Fruit fly (Drosophila melanogaster) whole organism, wandering third instar larva: ENCODE results near the gene CG18262.
A peak's percentile ranks its signal among the peaks of the same experiment; 100 is the strongest.

Experiments
- Abd-B ChIP-seq: fragments of >200 bp; optimal IDR thresholded peaks from 2 replicates; lab custom pipeline; 2017; ENCODE audit warnings: missing biosample characterization, missing genetic modification characterization
- CG9705 ChIP-seq: fragments of 200-800 bp; sonication (Bioruptor generic); optimal IDR thresholded peaks from 2 replicates; lab custom pipeline; 2018; ENCODE audit warnings: missing biosample characterization, mild to moderate bottlenecking, missing genetic modification characterization
- CrebA ChIP-seq: fragments of 200-800 bp; sonication (Bioruptor generic); optimal IDR thresholded peaks from 2 replicates; lab custom pipeline; 2016; ENCODE audit warnings: missing biosample characterization, mild to moderate bottlenecking, missing genetic modification characterization, borderline replicate concordance
- Dfd ChIP-seq: fragments of >200 bp; optimal IDR thresholded peaks from 2 replicates; lab custom pipeline; 2017; ENCODE audit warnings: missing biosample characterization, missing genetic modification characterization
- GATAd ChIP-seq: sonication (Bioruptor generic); optimal IDR thresholded peaks from 2 replicates; lab custom pipeline; 2016; ENCODE audit warnings: missing biosample characterization, missing genetic modification characterization
- HLH106 ChIP-seq: fragments of 200-800 bp; optimal IDR thresholded peaks from 3 replicates; lab custom pipeline; 2019; ENCODE audit warnings: missing biosample characterization, mild to moderate bottlenecking, missing genetic modification characterization, moderate library complexity
- Hnf4 ChIP-seq: fragments of 200-800 bp; sonication (Bioruptor generic); optimal IDR thresholded peaks from 2 replicates; lab custom pipeline; 2016; ENCODE audit warnings: missing biosample characterization, mild to moderate bottlenecking, missing genetic modification characterization
- Hr83 ChIP-seq: fragments of 200-300 bp; sonication (Bioruptor generic); optimal IDR thresholded peaks from 2 replicates; lab custom pipeline; 2016; ENCODE audit warnings: missing biosample characterization, mild to moderate bottlenecking, missing genetic modification characterization, moderate library complexity; ENCODE audit not compliant: poor library complexity, severe bottlenecking
- Jra ChIP-seq: sonication (Bioruptor generic); optimal IDR thresholded peaks from 2 replicates; lab custom pipeline; 2016; ENCODE audit warnings: missing biosample characterization, missing genetic modification characterization
- Mio ChIP-seq: sonication (Bioruptor generic); optimal IDR thresholded peaks from 2 replicates; lab custom pipeline; 2016; ENCODE audit warnings: missing biosample characterization, missing genetic modification characterization
- Myc ChIP-seq: fragments of >200 bp; optimal IDR thresholded peaks from 2 replicates; lab custom pipeline; 2017
- OdsH ChIP-seq: fragments of 200-800 bp; sonication (Bioruptor generic); optimal IDR thresholded peaks from 2 replicates; lab custom pipeline; 2016; ENCODE audit warnings: missing biosample characterization, mild to moderate bottlenecking, missing genetic modification characterization
- Rel ChIP-seq, 2 experiments: fragments of 200-800 bp; sonication (Bioruptor generic) in 1 of 2; optimal IDR thresholded peaks; 2 replicates in 1 of 2; 3 replicates in 1 of 2; lab custom pipeline; 2016 to 2019; ENCODE audit warnings: mild to moderate bottlenecking in 2 of 2, missing biosample characterization in 2 of 2, missing genetic modification characterization in 2 of 2, moderate library complexity in 1 of 2
- Sp1 ChIP-seq: fragments of 200-800 bp; sonication (Bioruptor generic); optimal IDR thresholded peaks from 3 replicates; lab custom pipeline; 2019; ENCODE audit warnings: missing biosample characterization, mild to moderate bottlenecking, missing genetic modification characterization, moderate library complexity
- Vsx2 ChIP-seq: fragments of 200-300, 225-300 bp; sonication (Bioruptor generic); optimal IDR thresholded peaks from 2 replicates; lab custom pipeline; 2018; ENCODE audit warnings: missing biosample characterization, missing genetic modification characterization; ENCODE audit not compliant: partially characterized antibody
- br ChIP-seq: fragments of 200-800 bp; sonication (Bioruptor generic); optimal IDR thresholded peaks from 2 replicates; lab custom pipeline; 2016; ENCODE audit warnings: missing biosample characterization, missing genetic modification characterization
- brk ChIP-seq: fragments of 200-800 bp; sonication (Bioruptor generic); optimal IDR thresholded peaks from 2 replicates; lab custom pipeline; 2016; ENCODE audit warnings: missing biosample characterization, mild to moderate bottlenecking, missing genetic modification characterization
- dsf ChIP-seq: sonication (Bioruptor generic); optimal IDR thresholded peaks from 2 replicates; lab custom pipeline; 2016; ENCODE audit warnings: missing biosample characterization, missing genetic modification characterization, borderline replicate concordance
- ey ChIP-seq: fragments of 200-800 bp; sonication (Bioruptor generic); optimal IDR thresholded peaks from 2 replicates; lab custom pipeline; 2016; ENCODE audit warnings: missing biosample characterization, missing genetic modification characterization
- foxo ChIP-seq, 2 experiments: fragments of 200-800 bp; sonication (Bioruptor generic); optimal IDR thresholded peaks; 2 replicates in 1 of 2; 3 replicates in 1 of 2; lab custom pipeline; 2016 to 2017; ENCODE audit warnings: missing biosample characterization in 2 of 2, missing genetic modification characterization in 2 of 2
- fru ChIP-seq: fragments of 200-800 bp; sonication (Bioruptor generic); optimal IDR thresholded peaks from 3 replicates; lab custom pipeline; 2016; ENCODE audit warnings: missing biosample characterization, mild to moderate bottlenecking, missing genetic modification characterization
- h ChIP-seq: fragments of 200-800 bp; sonication (Bioruptor generic); optimal IDR thresholded peaks from 3 replicates; lab custom pipeline; 2016; ENCODE audit warnings: missing biosample characterization, mild to moderate bottlenecking, missing genetic modification characterization
- lola ChIP-seq: fragments of >200 bp; optimal IDR thresholded peaks from 2 replicates; lab custom pipeline; 2017; ENCODE audit warnings: missing biosample characterization, missing genetic modification characterization
- pan ChIP-seq: fragments of >200 bp; optimal IDR thresholded peaks from 2 replicates; lab custom pipeline; 2017
- psq ChIP-seq: fragments of 200-800 bp; sonication (Bioruptor generic); optimal IDR thresholded peaks from 3 replicates; lab custom pipeline; 2017; ENCODE audit warnings: missing biosample characterization, mild to moderate bottlenecking, missing genetic modification characterization, moderate library complexity
- rgr ChIP-seq: fragments of 200-800 bp; sonication (Bioruptor generic); optimal IDR thresholded peaks from 3 replicates; lab custom pipeline; 2016; ENCODE audit warnings: missing biosample characterization, mild to moderate bottlenecking, missing genetic modification characterization
- sage ChIP-seq: fragments of 200-800 bp; sonication (Bioruptor generic); optimal IDR thresholded peaks from 2 replicates; lab custom pipeline; 2016; ENCODE audit warnings: missing biosample characterization, mild to moderate bottlenecking, missing genetic modification characterization
- sv ChIP-seq: fragments of 200-800 bp; sonication (Bioruptor generic); optimal IDR thresholded peaks from 3 replicates; lab custom pipeline; 2016; ENCODE audit warnings: missing biosample characterization, missing genetic modification characterization
- tai ChIP-seq: sonication (Bioruptor generic); optimal IDR thresholded peaks from 2 replicates; lab custom pipeline; 2016; ENCODE audit warnings: missing biosample characterization, missing genetic modification characterization
- usp ChIP-seq: fragments of >200 bp; optimal IDR thresholded peaks from 2 replicates; lab custom pipeline; 2017; ENCODE audit warnings: missing biosample characterization, missing genetic modification characterization
- woc ChIP-seq: sonication (Bioruptor generic); optimal IDR thresholded peaks from 2 replicates; lab custom pipeline; 2016; ENCODE audit warnings: missing biosample characterization, mild to moderate bottlenecking, missing genetic modification characterization

The CG18262 gene

dm6 chrX:8113386-8114279 lies 39.1 kb upstream of the CG18262 start:
- TF ChIP-seq usp (no peak), sv (peak; percentile 29), ey (peak; percentile 17), Vsx2 (no peak), Mio (GFP tag; lab: Kevin White, UChicago) (no peak), h (GFP tag; lab: Kevin White, UChicago) (peak; percentile 46), CrebA (GFP tag; lab: Kevin White, UChicago) (no peak), Hr83 (no peak), rgr (GFP tag; lab: Kevin White, UChicago) (peak; percentile 33), GATAd (GFP tag; lab: Kevin White, UChicago) (no peak), Hnf4 (GFP tag; lab: Kevin White, UChicago) (peak; percentile 27), Abd-B (no peak), psq (GFP tag; lab: Kevin White, UChicago) (peak; percentile 36), Rel (GFP tag; optimal IDR thresholded peaks at IDR 0.05; lab: Kevin White, UChicago) (no peak), Rel (tag; optimal IDR thresholded peaks at IDR 0.05; lab: Kevin White, UChicago) (peak; percentile 91), fru (GFP tag; lab: Kevin White, UChicago) (peak; percentile 42), br (peak; percentile 47), HLH106 (tag; lab: Kevin White, UChicago) (peak; percentile 22), CG9705 (no peak), OdsH (GFP tag; lab: Kevin White, UChicago) (no peak), foxo (GFP tag; optimal IDR thresholded peaks at IDR 0.05; lab: Kevin White, UChicago) (peak in 1 of 2 experiments; percentile 58), dsf (GFP tag; lab: Kevin White, UChicago) (no peak), Dfd (GFP tag; lab: Kevin White, UChicago) (no peak), brk (GFP tag; lab: Kevin White, UChicago) (no peak)
- TF ChIP-seq, all 38 proteins: peak for 11

DNA sequence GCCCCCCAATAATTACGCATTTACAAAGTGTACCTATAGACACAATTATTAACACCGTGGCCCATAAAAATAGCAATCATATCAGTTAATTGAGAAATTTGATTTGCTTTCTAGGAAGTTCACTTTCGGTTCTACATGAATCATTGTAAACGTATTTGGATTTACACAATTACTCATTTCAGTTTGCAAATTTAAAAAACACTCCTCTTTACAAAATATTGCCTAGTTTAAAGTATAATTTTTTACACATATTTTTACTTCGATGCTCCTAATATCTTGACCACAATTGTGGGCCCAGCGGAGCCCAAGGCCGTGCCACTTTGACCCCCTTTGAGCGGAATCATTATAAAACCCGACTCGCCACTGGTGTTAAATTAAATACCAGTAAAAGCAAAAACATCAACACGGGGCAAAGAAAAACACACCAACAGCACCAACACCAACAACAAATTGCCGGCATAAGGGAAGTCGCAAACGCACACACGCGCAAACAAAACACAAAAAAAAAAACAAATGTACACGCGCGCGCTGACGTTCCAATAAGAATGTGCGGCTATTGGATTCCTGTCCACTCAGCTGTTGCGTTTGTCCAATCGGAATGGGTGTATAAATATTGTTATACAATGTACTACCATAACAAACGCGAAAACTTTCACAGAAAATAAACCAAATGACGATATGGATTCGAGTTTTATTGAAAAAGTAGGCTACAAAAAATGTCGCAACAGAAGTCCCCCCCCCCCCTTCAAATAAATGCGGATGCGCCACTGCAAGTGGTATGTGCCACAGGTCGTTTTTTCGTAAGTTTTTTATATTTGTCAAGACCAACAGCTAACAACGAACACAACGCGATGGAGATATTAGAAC lies 38.0 kb upstream of the CG18262 start:
- TF ChIP-seq rgr (GFP tag; lab: Kevin White, UChicago): peak; percentile 37
- peak; percentile 19 for TF ChIP-seq Sp1
- no peak for TF ChIP-seq pan (lab: Kevin White, UChicago)
- TF ChIP-seq Jra (GFP tag; lab: Kevin White, UChicago): no peak
- no peak for TF ChIP-seq lola (GFP tag; lab: Kevin White, UChicago)
- peak; percentile 31 for TF ChIP-seq br
- no peak for TF ChIP-seq ey
- TF ChIP-seq Hnf4 (GFP tag; lab: Kevin White, UChicago): peak; percentile 26
- peak; percentile 3 for TF ChIP-seq sv
- peak; percentile 20 for TF ChIP-seq h (GFP tag; lab: Kevin White, UChicago)
- TF ChIP-seq woc (GFP tag; lab: Kevin White, UChicago): peak; percentile 25
- TF ChIP-seq HLH106 (tag; lab: Kevin White, UChicago): peak; percentile 29
- TF ChIP-seq sage (GFP tag; lab: Kevin White, UChicago): no peak
- TF ChIP-seq psq (GFP tag; lab: Kevin White, UChicago): peak; percentile 7
- no peak for TF ChIP-seq fru (GFP tag; lab: Kevin White, UChicago)

DNA sequence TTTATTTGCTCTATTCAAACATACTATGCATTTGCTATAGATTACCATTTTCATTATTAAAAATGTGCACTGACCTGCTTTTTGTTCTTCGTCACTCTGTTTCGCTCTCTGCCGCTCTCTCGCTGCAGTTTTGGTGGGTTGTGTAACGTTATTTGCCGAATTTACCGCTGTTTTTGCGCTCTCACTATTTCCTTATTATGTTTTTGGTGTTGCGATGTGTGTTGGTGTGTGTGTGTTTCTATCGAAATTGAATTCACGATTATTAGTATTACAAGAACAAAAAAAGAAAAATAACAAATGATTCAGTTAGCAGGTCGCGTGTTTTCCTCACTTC lies 37.4 kb upstream of the CG18262 start:
- TF ChIP-seq tai: no peak
- no peak for TF ChIP-seq OdsH (GFP tag; lab: Kevin White, UChicago)
- no peak for TF ChIP-seq Dfd (GFP tag; lab: Kevin White, UChicago)
- no peak for TF ChIP-seq Myc (lab: Kevin White, UChicago)
- TF ChIP-seq h (GFP tag; lab: Kevin White, UChicago): no peak
- TF ChIP-seq Vsx2: no peak
- no peak for TF ChIP-seq sv
- TF ChIP-seq CrebA (GFP tag; lab: Kevin White, UChicago): no peak
- no peak for TF ChIP-seq Mio (GFP tag; lab: Kevin White, UChicago)
- TF ChIP-seq brk (GFP tag; lab: Kevin White, UChicago): no peak
- TF ChIP-seq Hr83: no peak
- no peak for TF ChIP-seq woc (GFP tag; lab: Kevin White, UChicago)
- no peak for TF ChIP-seq foxo (GFP tag; optimal IDR thresholded peaks at IDR 0.05; lab: Kevin White, UChicago)
- TF ChIP-seq ey: no peak
- no peak for TF ChIP-seq fru (GFP tag; lab: Kevin White, UChicago)
